Worm (Caenorhabditis elegans): ENCODE data around the gene W06B4.2.

W06B4.2 gene

ce11 chrII:4468897-4469459 is 1.0 kb downstream of the W06B4.2 start:
- TF ChIP-seq snpc-4 (tag; optimal IDR thresholded peaks at IDR 0.05) (no peak), fos-1 (tag; optimal IDR thresholded peaks at IDR 0.05) (peak; percentile 67)

- TF ChIP-seq lsy-2 (tag; optimal IDR thresholded peaks at IDR 0.05) (no peak), sma-3 (GFP tag; optimal IDR thresholded peaks at IDR 0.05) (no peak), peb-1 (tag; optimal IDR thresholded peaks at IDR 0.05) (no peak), fos-1 (tag; optimal IDR thresholded peaks at IDR 0.05) (no peak), nhr-21 (tag; optimal IDR thresholded peaks at IDR 0.05) (no peak), gmeb-1 (tag; optimal IDR thresholded peaks at IDR 0.05) (no peak), egl-27 (tag; optimal IDR thresholded peaks at IDR 0.05) (no peak)
Observed at ce11 chrII:4470972-4471645, 3.1 kb downstream of the W06B4.2 start, which contains the start of gene W06B4.1. TSS of gene W06B4.1 (plus strand) at chrII:4471595.

ce11 chrII:4474005-4474655 is 6.2 kb downstream of the W06B4.2 start:
- no peak for TF ChIP-seq zag-1 (tag; optimal IDR thresholded peaks at IDR 0.05)
- no peak for TF ChIP-seq ztf-1 (GFP tag; conservative IDR thresholded peaks at IDR 0.05)
- TF ChIP-seq gmeb-1 (tag; optimal IDR thresholded peaks at IDR 0.05) = no peak
- TF ChIP-seq sma-3 (GFP tag; optimal IDR thresholded peaks at IDR 0.05) = no peak
- TF ChIP-seq R02D3.7 (tag; optimal IDR thresholded peaks at IDR 0.05) = no peak

ce11 chrII:4478303-4478702 is 10.3 kb downstream of the W06B4.2 start, which contains the start of gene T05C1.1:
TSS of gene T05C1.1 (plus strand) at chrII:4478603.
- no peak for TF ChIP-seq lin-39 (tag; optimal IDR thresholded peaks at IDR 0.05)
- no peak for TF ChIP-seq ztf-11 (tag; optimal IDR thresholded peaks at IDR 0.05)
- TF ChIP-seq alr-1 (tag; optimal IDR thresholded peaks at IDR 0.05) = no peak
- no peak for TF ChIP-seq snpc-4 (tag; optimal IDR thresholded peaks at IDR 0.05)
- TF ChIP-seq nhr-12 (tag; optimal IDR thresholded peaks at IDR 0.05) = no peak
- TF ChIP-seq ZK546.5 (tag; optimal IDR thresholded peaks at IDR 0.05) = no peak
- TF ChIP-seq mab-5 (tag; optimal IDR thresholded peaks at IDR 0.05) = no peak
- no peak for TF ChIP-seq nhr-6 (tag; optimal IDR thresholded peaks at IDR 0.05)
- TF ChIP-seq nhr-25 (tag; optimal IDR thresholded peaks at IDR 0.05) = no peak
- no peak for TF ChIP-seq sem-4 (tag; optimal IDR thresholded peaks at IDR 0.05)
- no peak for TF ChIP-seq ceh-82 (tag; optimal IDR thresholded peaks at IDR 0.05)
- TF ChIP-seq ztf-4 (tag; optimal IDR thresholded peaks at IDR 0.05) = no peak
- TF ChIP-seq ceh-16 (tag; optimal IDR thresholded peaks at IDR 0.05) = no peak
- TF ChIP-seq egl-27 (tag; optimal IDR thresholded peaks at IDR 0.05) = no peak
- TF ChIP-seq nhr-10 (tag; optimal IDR thresholded peaks at IDR 0.05) = no peak
- TF ChIP-seq sma-9 (GFP tag; optimal IDR thresholded peaks at IDR 0.05) = no peak
- TF ChIP-seq sma-9 (tag; optimal IDR thresholded peaks at IDR 0.05) = no peak
- no peak for TF ChIP-seq nhr-11 (tag; optimal IDR thresholded peaks at IDR 0.05)
- no peak for TF ChIP-seq Y55F3AM.14 (GFP tag; optimal IDR thresholded peaks at IDR 0.05)
- TF ChIP-seq aly-2 (tag; optimal IDR thresholded peaks at IDR 0.05) = no peak

- TF ChIP-seq elt-1 (tag; optimal IDR thresholded peaks at IDR 0.05) = no peak
- TF ChIP-seq zag-1 (tag; optimal IDR thresholded peaks at IDR 0.05) = no peak
- TF ChIP-seq nhr-237 (tag; optimal IDR thresholded peaks at IDR 0.05) = no peak
- no peak for TF ChIP-seq C34F6.9 (tag; optimal IDR thresholded peaks at IDR 0.05)
- no peak for TF ChIP-seq ztf-11 (tag; optimal IDR thresholded peaks at IDR 0.05)
- TF ChIP-seq unc-62 (GFP tag; optimal IDR thresholded peaks at IDR 0.05) = no peak
- no peak for TF ChIP-seq F13H6.1 (tag; optimal IDR thresholded peaks at IDR 0.05)
- TF ChIP-seq mdl-1 (tag; optimal IDR thresholded peaks at IDR 0.05) = no peak
- no peak for TF ChIP-seq nhr-23 (tag; optimal IDR thresholded peaks at IDR 0.05)
- TF ChIP-seq elt-3 (tag; optimal IDR thresholded peaks at IDR 0.05) = no peak
- TF ChIP-seq nhr-21 (tag; optimal IDR thresholded peaks at IDR 0.05) = no peak
- no peak for TF ChIP-seq sma-3 (GFP tag; optimal IDR thresholded peaks at IDR 0.05)
- no peak for TF ChIP-seq gmeb-1 (tag; optimal IDR thresholded peaks at IDR 0.05)
- TF ChIP-seq unc-39 (tag; optimal IDR thresholded peaks at IDR 0.05) = no peak
- TF ChIP-seq mbf-1 (tag; optimal IDR thresholded peaks at IDR 0.05) = no peak
- TF ChIP-seq nhr-11 (tag; optimal IDR thresholded peaks at IDR 0.05) = no peak
- TF ChIP-seq lin-11 (tag; optimal IDR thresholded peaks at IDR 0.05) = no peak
Observed at ce11 chrII:4482021-4482420, 14.1 kb downstream of the W06B4.2 start, which contains the start of gene T05C1.2. TSS of gene T05C1.2 (minus strand) at chrII:4482121.

Measured in whole organism, L2 larva.